Fruit fly (Drosophila melanogaster): ENCODE measurements around the gene CG14710.

CG14710 gene

DNA sequence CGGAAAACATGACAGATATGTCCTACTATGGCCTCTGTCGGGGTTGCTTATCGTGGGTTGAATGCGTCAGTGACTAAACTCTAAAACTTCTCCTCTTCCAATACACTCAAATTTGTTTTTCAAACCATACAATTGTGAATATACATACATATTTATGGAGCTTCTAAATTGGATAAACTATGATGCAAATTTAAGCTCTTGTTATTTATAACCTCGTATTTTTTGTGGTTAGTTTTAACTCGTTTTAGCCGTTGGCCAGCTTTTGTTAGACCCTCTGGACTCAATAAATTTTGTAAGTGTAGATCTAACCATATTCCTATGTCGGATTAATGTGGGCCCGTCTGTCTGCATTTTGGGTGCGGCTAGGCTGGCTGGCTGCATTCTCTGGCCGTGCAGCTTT lies 2.5 kb upstream of the CG14710 start (continued):
- no peak for TF ChIP-seq CG10959 (GFP tag; IDR thresholded peaks at IDR 0.05)
- no peak for TF ChIP-seq ab (GFP tag; optimal IDR thresholded peaks at IDR 0.05)
- peak; percentile 38 for TF ChIP-seq Six4 (GFP tag; optimal IDR thresholded peaks at IDR 0.05)
- TF ChIP-seq vvl (GFP tag; IDR thresholded peaks at IDR 0.05): peak; percentile 51; the same call in 1 of the 2 replicates
- TF ChIP-seq CG3726 (GFP tag; IDR thresholded peaks at IDR 0.05): no peak
- no peak for TF ChIP-seq Jarid2 (GFP tag; optimal IDR thresholded peaks at IDR 0.05)
- peak; percentile 28 for TF ChIP-seq pnt (GFP tag; optimal IDR thresholded peaks at IDR 0.05)
- peak; percentile 82 for TF ChIP-seq CG2712 (tag; optimal IDR thresholded peaks at IDR 0.05)
- no peak for TF ChIP-seq Kr (GFP tag; optimal IDR thresholded peaks at IDR 0.05)
- no peak for TF ChIP-seq cas (GFP tag; IDR thresholded peaks at IDR 0.05)
- TF ChIP-seq H2.0 (GFP tag; IDR thresholded peaks at IDR 0.05): 0 out of 2 replicates have a peak, but pooled peaks have one; percentile 10
- TF ChIP-seq so (GFP tag; IDR thresholded peaks at IDR 0.05): no peak
- no peak for TF ChIP-seq Dip3 (GFP tag; optimal IDR thresholded peaks at IDR 0.05)
- peak; percentile 55 for TF ChIP-seq CG7839 (tag; optimal IDR thresholded peaks at IDR 0.05)
- no peak for TF ChIP-seq MTF-1 (GFP tag; optimal IDR thresholded peaks at IDR 0.05; ENCODE audit: borderline replicate concordance)
- peak; percentile 55 for TF ChIP-seq CG9727 (GFP tag; optimal IDR thresholded peaks at IDR 0.05)
- TF ChIP-seq Adf1 (GFP tag; IDR thresholded peaks at IDR 0.05): no peak
- peak; percentile 48 for TF ChIP-seq croc (GFP tag; conservative IDR thresholded peaks at IDR 0.05)
- TF ChIP-seq Hr39 (optimal IDR thresholded peaks at IDR 0.05): no peak
- no peak for TF ChIP-seq Gsc (GFP tag; IDR thresholded peaks at IDR 0.05)
- peak; percentile 40; the same call in 1 of the 3 replicates for TF ChIP-seq CG7357 (GFP tag; IDR thresholded peaks at IDR 0.05)
- TF ChIP-seq GATAe (GFP tag; conservative IDR thresholded peaks at IDR 0.05): no peak
- no peak for TF ChIP-seq CG43689 (GFP tag; IDR thresholded peaks at IDR 0.05)
- peak; percentile 53 for TF ChIP-seq CG11504 (tag; optimal IDR thresholded peaks at IDR 0.05)
- no peak for TF ChIP-seq CG6765 (GFP tag; optimal IDR thresholded peaks at IDR 0.05)
- TF ChIP-seq Dek (tag; optimal IDR thresholded peaks at IDR 0.05): no peak
- peak; percentile 3 for TF ChIP-seq CG17802 (tag; optimal IDR thresholded peaks at IDR 0.05)
- peak; percentile 33 for TF ChIP-seq az2 (GFP tag; optimal IDR thresholded peaks at IDR 0.05)
- TF ChIP-seq CG8359 (GFP tag; optimal IDR thresholded peaks at IDR 0.05; ENCODE audit: borderline replicate concordance): no peak
- peak; percentile 64 for TF ChIP-seq CG12391 (tag; optimal IDR thresholded peaks at IDR 0.05)
- no peak for TF ChIP-seq wek (GFP tag; optimal IDR thresholded peaks at IDR 0.05)
- no peak for TF ChIP-seq shn (GFP tag; optimal IDR thresholded peaks at IDR 0.05)
- TF ChIP-seq ATbp (GFP tag; optimal IDR thresholded peaks at IDR 0.05): peak; percentile 46
- TF ChIP-seq CG8281 (tag; optimal IDR thresholded peaks at IDR 0.05): no peak
- peak; percentile 3 to 46 for TF ChIP-seq chif (GFP tag; optimal IDR thresholded peaks at IDR 0.05)
- no peak for TF ChIP-seq CG3281 (GFP tag; optimal IDR thresholded peaks at IDR 0.05)
- no peak for TF ChIP-seq CG9932 (GFP tag; IDR thresholded peaks at IDR 0.05)
- peak; percentile 52 for TF ChIP-seq CG2875 (GFP tag; optimal IDR thresholded peaks at IDR 0.05)
- no peak for TF ChIP-seq H15 (GFP tag; IDR thresholded peaks at IDR 0.05)
- TF ChIP-seq en (GFP tag; optimal IDR thresholded peaks at IDR 0.05): no peak
- TF ChIP-seq unpg (GFP tag; optimal IDR thresholded peaks at IDR 0.05): peak; percentile 58
- no peak for TF ChIP-seq Oaz (GFP tag; IDR thresholded peaks at IDR 0.05)
- peak; percentile 55 for TF ChIP-seq D19A (tag; optimal IDR thresholded peaks at IDR 0.05)
- no peak for TF ChIP-seq Doc2 (GFP tag; IDR thresholded peaks at IDR 0.05)
- no peak for TF ChIP-seq ems (GFP tag; optimal IDR thresholded peaks at IDR 0.05)
- no peak for TF ChIP-seq E2f1 (GFP tag; IDR thresholded peaks at IDR 0.05)
- TF ChIP-seq CG3407 (GFP tag; optimal IDR thresholded peaks at IDR 0.05): peak; percentile 41
- peak; percentile 72 for TF ChIP-seq CG17829 (tag; optimal IDR thresholded peaks at IDR 0.05)
- TF ChIP-seq lilli (GFP tag; optimal IDR thresholded peaks at IDR 0.05): peak; percentile 25
- peak; percentile 18 for TF ChIP-seq Chrac-16 (GFP tag; optimal IDR thresholded peaks at IDR 0.05)
- no peak for TF ChIP-seq Stat92E (GFP tag; optimal IDR thresholded peaks at IDR 0.05)
- TF ChIP-seq gt (GFP tag; IDR thresholded peaks at IDR 0.05): no peak
